Fruit fly (Drosophila melanogaster) S2 (cell line): Measurements from ENCODE around the gene CG34384.

Source experiments
- CG8478 ChIP-seq: fragments of >200 bp; optimal IDR thresholded peaks from 2 replicates; lab custom pipeline; 2018
- CTCF ChIP-seq, 2 experiments: fragments of >200 bp; optimal IDR thresholded peaks; 2 replicates each; lab custom pipeline; 2018

CG34384 gene

dm6 chr3R:7811514-7811913 is 2.6 kb upstream of the CG34384 start, which contains the start of gene CG31473:
Gene CG31473, plus strand, starts transcription at chr3R:7811814.
- no peak for TF ChIP-seq CG8478 (lab: Kevin White, UChicago)
- no peak for TF ChIP-seq CTCF (optimal IDR thresholded peaks at IDR 0.05; lab: Kevin White, UChicago)

- TF ChIP-seq CTCF (optimal IDR thresholded peaks at IDR 0.05; lab: Kevin White, UChicago) = no peak
- no peak for TF ChIP-seq CG8478 (lab: Kevin White, UChicago)
These were observed 643 bp upstream of the CG34384 start for dm6 chr3R:7813518-7813917.

- TF ChIP-seq CTCF (optimal IDR thresholded peaks at IDR 0.05; lab: Kevin White, UChicago) = no peak
- TF ChIP-seq CG8478 (lab: Kevin White, UChicago) = no peak
These were observed 7.4 kb downstream of the CG34384 start for dm6 chr3R:7821559-7821958.

- no peak for TF ChIP-seq CG8478 (lab: Kevin White, UChicago)
- TF ChIP-seq CTCF (optimal IDR thresholded peaks at IDR 0.05; lab: Kevin White, UChicago) = no peak
These were observed 70.3 kb downstream of the CG34384 start for dm6 chr3R:7884433-7884832.

- TF ChIP-seq CTCF (optimal IDR thresholded peaks at IDR 0.05; lab: Kevin White, UChicago) = peak in 1 of 2 experiments; percentile 23
- TF ChIP-seq CG8478 (lab: Kevin White, UChicago) = no peak
These were observed 72.2 kb downstream of the CG34384 start, which contains the start of gene CG17816 for dm6 chr3R:7886167-7886858. Gene CG17816, minus strand, starts transcription at chr3R:7886733.

- TF ChIP-seq CG8478 (lab: Kevin White, UChicago) = no peak
- peak in 1 of 2 experiments; percentile 8 for TF ChIP-seq CTCF (optimal IDR thresholded peaks at IDR 0.05; lab: Kevin White, UChicago)
These were observed 72.7 kb downstream of the CG34384 start, which contains the start of gene ArgRS-m for dm6 chr3R:7886859-7887190. Gene ArgRS-m, plus strand, starts transcription at chr3R:7887045.

dm6 chr3R:7891031-7891430 is 76.9 kb downstream of the CG34384 start, which contains the start of gene wtrw:
Gene wtrw, plus strand, starts transcription at chr3R:7891331.
- TF ChIP-seq CTCF (optimal IDR thresholded peaks at IDR 0.05; lab: Kevin White, UChicago) (no peak), CG8478 (lab: Kevin White, UChicago) (no peak)

dm6 chr3R:7892246-7893000 is 78.3 kb downstream of the CG34384 start:
- TF ChIP-seq CTCF (optimal IDR thresholded peaks at IDR 0.05; lab: Kevin White, UChicago) (no peak), CG8478 (lab: Kevin White, UChicago) (no peak)

- TF ChIP-seq CG8478 (lab: Kevin White, UChicago) (no peak), CTCF (optimal IDR thresholded peaks at IDR 0.05; lab: Kevin White, UChicago) (no peak)
These were observed 80.4 kb downstream of the CG34384 start for dm6 chr3R:7894586-7894985.

dm6 chr3R:7895457-7895856 is 81.3 kb downstream of the CG34384 start:
- TF ChIP-seq CTCF (optimal IDR thresholded peaks at IDR 0.05; lab: Kevin White, UChicago) (no peak), CG8478 (lab: Kevin White, UChicago) (no peak)

- no peak for TF ChIP-seq CTCF (optimal IDR thresholded peaks at IDR 0.05; lab: Kevin White, UChicago)
- no peak for TF ChIP-seq CG8478 (lab: Kevin White, UChicago)
These were observed 85.1 kb downstream of the CG34384 start for dm6 chr3R:7899277-7899676.

dm6 chr3R:7902313-7902872 is 88.2 kb downstream of the CG34384 start, which contains the start of gene mRpS9:
Gene mRpS9, minus strand, starts transcription at chr3R:7902667.
- TF ChIP-seq CTCF (optimal IDR thresholded peaks at IDR 0.05; lab: Kevin White, UChicago) (no peak), CG8478 (lab: Kevin White, UChicago) (no peak)
